Worm (Caenorhabditis elegans) whole organism, L4 larva: ENCODE data around the gene fmo-4.

Experiments
- D1046.2 ChIP-seq: fragments of 200-800 bp; sonication (Bioruptor generic); IDR thresholded peaks from 2 replicates; pipeline ENCODE4 v1.3.6; 2022; ENCODE audit warnings: missing genetic modification characterization, missing compliant biosample characterization
- ZK337.2 ChIP-seq: fragments of 200-800 bp; sonication (Bioruptor generic); IDR thresholded peaks from 2 replicates; pipeline ENCODE4 v1.3.6; 2022; ENCODE audit warnings: missing genetic modification reagents, missing genetic modification characterization, missing compliant biosample characterization
- ZK546.5 ChIP-seq, 2 experiments: sonication (generic microtip); optimal IDR thresholded peaks; 2 replicates each; lab custom pipeline; 2017; ENCODE audit warnings: missing biosample characterization in 2 of 2, missing genetic modification characterization in 2 of 2
- aha-1 ChIP-seq: fragments of 150-350 bp; peaks from one replicate; lab custom pipeline; 2014; ENCODE audit warnings: missing biosample characterization, missing genetic modification characterization
- aly-2 ChIP-seq: sonication (generic microtip); optimal IDR thresholded peaks from 2 replicates; lab custom pipeline; 2018; ENCODE audit warnings: missing biosample characterization, missing genetic modification characterization
- arid-1 ChIP-seq: fragments of 200-800 bp; sonication (Bioruptor generic); conservative IDR thresholded peaks from 2 replicates; pipeline ENCODE4 v1.3.6; 2022; ENCODE audit warnings: missing genetic modification reagents, missing genetic modification characterization, missing compliant biosample characterization
- ceh-20 ChIP-seq: fragments of 200-800 bp; sonication (Bioruptor generic); IDR thresholded peaks from 2 replicates; pipeline ENCODE4 v1.3.6; 2022; ENCODE audit warnings: missing genetic modification reagents, missing genetic modification characterization, missing compliant biosample characterization
- ceh-62 ChIP-seq: sonication (generic microtip); optimal IDR thresholded peaks from 2 replicates; lab custom pipeline; 2017; ENCODE audit warnings: missing biosample characterization, missing genetic modification characterization
- daf-16 ChIP-seq, 3 experiments: sonication (generic microtip); optimal IDR thresholded peaks; 2 replicates each; lab custom pipeline; 2016 to 2017; ENCODE audit warnings: missing genetic modification characterization in 3 of 3, missing genetic modification reagents in 3 of 3, mild to moderate bottlenecking in 2 of 3, missing compliant biosample characterization in 2 of 3, missing biosample characterization in 1 of 3, moderate library complexity in 1 of 3
- daf-19 ChIP-seq: fragments of 200-800 bp; sonication (Bioruptor generic); conservative IDR thresholded peaks from 2 replicates; pipeline ENCODE4 v1.3.6; 2022; ENCODE audit warnings: missing genetic modification characterization, missing compliant biosample characterization
- dmd-6 ChIP-seq: fragments of 200-800 bp; sonication (Bioruptor generic); IDR thresholded peaks from 2 replicates; pipeline ENCODE4 v1.3.6; 2022; ENCODE audit warnings: missing genetic modification reagents, missing genetic modification characterization, missing compliant biosample characterization
- dmd-9 ChIP-seq: fragments of 200-800 bp; sonication (Bioruptor generic); IDR thresholded peaks from 2 replicates; pipeline ENCODE4 v1.3.6; 2022; ENCODE audit warnings: missing genetic modification reagents, missing genetic modification characterization, missing compliant biosample characterization
- dve-1 ChIP-seq: sonication (generic microtip); optimal IDR thresholded peaks from 2 replicates; lab custom pipeline; 2017; ENCODE audit warnings: antibody characterized with exemption, mild to moderate bottlenecking, missing genetic modification characterization, missing compliant biosample characterization; ENCODE audit not compliant: insufficient read depth
- hif-1 ChIP-seq, 2 experiments: sonication (generic microtip); optimal IDR thresholded peaks; 2 replicates each; lab custom pipeline; 2016 to 2017; ENCODE audit warnings: missing compliant biosample characterization in 2 of 2, missing genetic modification characterization in 2 of 2, missing genetic modification reagents in 2 of 2, missing genotype in 2 of 2, mild to moderate bottlenecking in 1 of 2
- hlh-11 ChIP-seq: fragments of 200-800 bp; sonication (Bioruptor generic); optimal IDR thresholded peaks from 2 replicates; lab custom pipeline; 2018; ENCODE audit warnings: mild to moderate bottlenecking, missing genetic modification characterization, missing compliant biosample characterization
- hlh-30 ChIP-seq: sonication (generic microtip); optimal IDR thresholded peaks from 2 replicates; lab custom pipeline; 2017; ENCODE audit warnings: antibody characterized with exemption, mild to moderate bottlenecking, missing genetic modification characterization, missing compliant biosample characterization; ENCODE audit not compliant: insufficient read depth
- madf-5 ChIP-seq, 2 experiments: fragments of 200-800 bp; sonication (Bioruptor generic); IDR thresholded peaks; 2 replicates each; pipeline ENCODE4 v1.3.6; 2022; ENCODE audit warnings: missing compliant biosample characterization in 2 of 2, missing genetic modification characterization in 2 of 2
- mdt-29 ChIP-seq: fragments of 200-800 bp; sonication (Bioruptor generic); IDR thresholded peaks from 2 replicates; pipeline ENCODE4 v1.3.6; 2022; ENCODE audit warnings: missing genetic modification reagents, missing genetic modification characterization, missing compliant biosample characterization
- mep-1 ChIP-seq: fragments of 150-350 bp; sonication (generic microtip); optimal IDR thresholded peaks from 3 replicates; lab custom pipeline; 2014; ENCODE audit warnings: missing biosample characterization, missing genetic modification characterization
- mxl-3 ChIP-seq: fragments of 200-800 bp; sonication (Bioruptor generic); optimal IDR thresholded peaks from 2 replicates; lab custom pipeline; 2018; ENCODE audit warnings: mild to moderate bottlenecking, missing genetic modification characterization, missing compliant biosample characterization
- nhr-10 ChIP-seq: fragments of 150-350 bp; optimal IDR thresholded peaks from 2 replicates; lab custom pipeline; 2014; ENCODE audit warnings: missing biosample characterization, missing genetic modification characterization
- nhr-102 ChIP-seq: sonication (generic microtip); optimal IDR thresholded peaks from 2 replicates; lab custom pipeline; 2016; ENCODE audit warnings: mild to moderate bottlenecking, missing genetic modification characterization, moderate library complexity, missing compliant biosample characterization
- nhr-111 ChIP-seq: fragments of 200-800 bp; sonication (Bioruptor generic); optimal IDR thresholded peaks from 2 replicates; lab custom pipeline; 2018; ENCODE audit warnings: mild to moderate bottlenecking, missing genetic modification characterization, missing compliant biosample characterization
- nhr-25 ChIP-seq: sonication (generic microtip); optimal IDR thresholded peaks from 2 replicates; lab custom pipeline; 2017; ENCODE audit warnings: missing genetic modification characterization, mild to moderate bottlenecking, missing compliant biosample characterization, antibody characterized with exemption, moderate library complexity, borderline replicate concordance; ENCODE audit not compliant: insufficient read depth
- nhr-28 ChIP-seq: fragments of 150-350 bp; optimal IDR thresholded peaks from 2 replicates; lab custom pipeline; 2014; ENCODE audit warnings: missing biosample characterization, missing genetic modification characterization
- nhr-48 ChIP-seq: sonication (generic microtip); optimal IDR thresholded peaks from 2 replicates; lab custom pipeline; 2016; ENCODE audit warnings: mild to moderate bottlenecking, missing genetic modification characterization, missing compliant biosample characterization
- nhr-6 ChIP-seq: fragments of 150-350 bp; optimal IDR thresholded peaks from 2 replicates; lab custom pipeline; 2014; ENCODE audit warnings: missing biosample characterization, missing genetic modification characterization
- pha-4 ChIP-seq, 2 experiments: fragments of 150-350 bp in 1 of 2; fragments of 200-800 bp in 1 of 2; sonication (Bioruptor generic) in 1 of 2; IDR thresholded peaks in 1 of 2; optimal IDR thresholded peaks in 1 of 2; 2 replicates each; pipeline versions ENCODE4 v1.3.6 to Lab custom; 2014 to 2022; ENCODE audit warnings: missing genetic modification characterization in 2 of 2, missing genetic modification reagents in 2 of 2, missing biosample characterization in 1 of 2, missing compliant biosample characterization in 1 of 2
- pqm-1 ChIP-seq: sonication (generic microtip); optimal IDR thresholded peaks from 2 replicates; lab custom pipeline; 2017; ENCODE audit warnings: missing biosample characterization, missing genetic modification characterization
- rbr-2 ChIP-seq: sonication (generic microtip); optimal IDR thresholded peaks from 2 replicates; lab custom pipeline; 2016; ENCODE audit warnings: missing genotype, missing genetic modification characterization, missing compliant biosample characterization
- sdz-12 ChIP-seq: fragments of 200-800 bp; sonication (Bioruptor generic); optimal IDR thresholded peaks from 2 replicates; lab custom pipeline; 2018; ENCODE audit warnings: mild to moderate bottlenecking, missing genetic modification characterization, missing compliant biosample characterization
- tra-1 ChIP-seq: fragments of 200-800 bp; sonication (Bioruptor generic); IDR thresholded peaks from 2 replicates; pipeline ENCODE4 v1.3.6; 2022; ENCODE audit warnings: missing genetic modification reagents, missing genetic modification characterization, missing compliant biosample characterization
- unc-62 ChIP-seq, 3 experiments: fragments of 150-350 bp in 1 of 3; sonication (generic microtip); optimal IDR thresholded peaks in 2 of 3; peaks in 1 of 3; 1 replicate in 1 of 3; 2 replicates in 2 of 3; lab custom pipeline; 2014 to 2017; ENCODE audit warnings: missing biosample characterization in 3 of 3, missing genetic modification characterization in 3 of 3, missing genetic modification reagents in 3 of 3, missing genotype in 1 of 3

The fmo-4 gene

ce11 chrV:13578637-13579036 is 27.9 kb downstream of the fmo-4 start, which contains the start of gene C50B8.6:
TSS of gene C50B8.6 (plus strand) at chrV:13578972.
- TF ChIP-seq unc-62 (GFP tag; optimal IDR thresholded peaks at IDR 0.05 in 1 of 2; lab: Kevin White, UChicago) (peak in 1 of 2 experiments; percentile 64), unc-62 (tag; optimal IDR thresholded peaks at IDR 0.05; lab: Kevin White, UChicago) (no peak), hlh-30 (tag; lab: Kevin White, UChicago) (no peak), pqm-1 (tag; lab: Kevin White, UChicago) (peak; percentile 91), dmd-9 (no peak), hlh-11 (tag; lab: Kevin White, UChicago) (peak; percentile 36), madf-5 (GFP tag; IDR thresholded peaks at IDR 0.05; lab: Robert Waterston, UW) (no peak), sdz-12 (GFP tag; lab: Kevin White, UChicago) (no peak), pha-4 (GFP tag; IDR thresholded peaks at IDR 0.05; lab: Robert Waterston, UW) (no peak), pha-4 (tag; optimal IDR thresholded peaks at IDR 0.05; lab: Kevin White, UChicago) (no peak), dmd-6 (peak; percentile 41; the same call in 1 of the 2 replicates), daf-16 (GFP tag; optimal IDR thresholded peaks at IDR 0.05; lab: Kevin White, UChicago) (no peak), daf-16 (tag; optimal IDR thresholded peaks at IDR 0.05; lab: Kevin White, UChicago) (peak; percentile 77), nhr-6 (tag; lab: Kevin White, UChicago) (no peak), mep-1 (tag; lab: Kevin White, UChicago) (no peak), ZK337.2 (no peak), nhr-28 (tag; lab: Kevin White, UChicago) (peak; percentile 50), mxl-3 (GFP tag; lab: Kevin White, UChicago) (peak; percentile 26), dve-1 (tag; lab: Kevin White, UChicago) (peak; percentile 34), hif-1 (tag; optimal IDR thresholded peaks at IDR 0.05; lab: Kevin White, UChicago) (no peak), nhr-10 (tag; lab: Kevin White, UChicago) (no peak), nhr-48 (tag; lab: Kevin White, UChicago) (no peak)

ce11 chrV:13577463-13577862 is 29.0 kb downstream of the fmo-4 start:
- TF ChIP-seq madf-5 (GFP tag; IDR thresholded peaks at IDR 0.05; lab: Robert Waterston, UW) (no peak), mep-1 (tag; lab: Kevin White, UChicago) (no peak), nhr-111 (GFP tag; lab: Kevin White, UChicago) (no peak), tra-1 (GFP tag; lab: Robert Waterston, UW) (no peak), pqm-1 (tag; lab: Kevin White, UChicago) (peak; percentile 58), dmd-6 (peak; percentile 64; the same call in 1 of the 2 replicates), daf-16 (GFP tag; optimal IDR thresholded peaks at IDR 0.05; lab: Kevin White, UChicago) (no peak), daf-16 (tag; optimal IDR thresholded peaks at IDR 0.05; lab: Kevin White, UChicago) (peak; percentile 7), ceh-20 (GFP tag; lab: Robert Waterston, UW) (no peak), D1046.2 (GFP tag; lab: Robert Waterston, UW) (no peak), aly-2 (tag; lab: Kevin White, UChicago) (no peak), nhr-102 (no peak), ZK546.5 (tag; optimal IDR thresholded peaks at IDR 0.05; lab: Kevin White, UChicago) (no peak), rbr-2 (tag; lab: Kevin White, UChicago) (no peak), nhr-28 (tag; lab: Kevin White, UChicago) (peak; percentile 18), nhr-48 (tag; lab: Kevin White, UChicago) (no peak)
- TF ChIP-seq, all 104 proteins: peak for 4

ce11 chrV:13576828-13577227 is 29.7 kb downstream of the fmo-4 start:
- peak; percentile 66 for TF ChIP-seq pqm-1 (tag; lab: Kevin White, UChicago)
- TF ChIP-seq aha-1 (tag; lab: Kevin White, UChicago), result peak; percentile 0
- no peak for TF ChIP-seq unc-62 (GFP tag; optimal IDR thresholded peaks at IDR 0.05 in 1 of 2; lab: Kevin White, UChicago)
- no peak for TF ChIP-seq unc-62 (tag; optimal IDR thresholded peaks at IDR 0.05; lab: Kevin White, UChicago)
- no peak for TF ChIP-seq ceh-62 (tag; lab: Kevin White, UChicago)
- peak; percentile 34 for TF ChIP-seq hlh-11 (tag; lab: Kevin White, UChicago)
- TF ChIP-seq arid-1 (GFP tag; lab: Robert Waterston, UW), result no peak
- TF ChIP-seq hlh-30 (tag; lab: Kevin White, UChicago), result peak; percentile 31
- TF ChIP-seq dmd-6, result 0 out of 2 replicates have a peak, but pooled peaks have one; percentile 24
- TF ChIP-seq daf-19 (GFP tag; lab: Robert Waterston, UW), result no peak
- no peak for TF ChIP-seq daf-16 (GFP tag; optimal IDR thresholded peaks at IDR 0.05; lab: Kevin White, UChicago)
- peak; percentile 93 for TF ChIP-seq daf-16 (tag; optimal IDR thresholded peaks at IDR 0.05; lab: Kevin White, UChicago)
- TF ChIP-seq mdt-29 (GFP tag; lab: Robert Waterston, UW), result no peak
- no peak for TF ChIP-seq nhr-25 (tag; lab: Kevin White, UChicago)
- TF ChIP-seq dve-1 (tag; lab: Kevin White, UChicago), result peak; percentile 40
- TF ChIP-seq nhr-6 (tag; lab: Kevin White, UChicago), result peak; percentile 36
- peak; percentile 52 for TF ChIP-seq nhr-28 (tag; lab: Kevin White, UChicago)
